Fruit fly (Drosophila melanogaster) S2 (cell line): ENCODE measurements around the gene CG7579.

Experiments used
- CG8478 ChIP-seq: fragments of >200 bp; optimal IDR thresholded peaks from 2 replicates; lab custom pipeline; 2018
- CTCF ChIP-seq, 2 experiments: fragments of >200 bp; optimal IDR thresholded peaks; 2 replicates each; lab custom pipeline; 2018

- no peak for TF ChIP-seq CTCF (optimal IDR thresholded peaks at IDR 0.05; lab: Kevin White, UChicago)
- no peak for TF ChIP-seq CG8478 (lab: Kevin White, UChicago)
Measured at dm6 chr3L:15692794-15693532, 9.7 kb upstream of the CG7579 start.
